Fruit fly (Drosophila melanogaster): ENCODE data around the gene Cph.
A peak's percentile ranks its signal among the peaks of the same experiment; 100 is the strongest.

The Cph gene

dm6 chrX:7194778-7195177 is 57.3 kb downstream of the Cph start (continued):
- TF ChIP-seq pdm3 (GFP tag; optimal IDR thresholded peaks at IDR 0.05) (no peak), OdsH (GFP tag; optimal IDR thresholded peaks at IDR 0.05) (no peak), topi (GFP tag; optimal IDR thresholded peaks at IDR 0.05) (no peak), CG11762 (GFP tag; optimal IDR thresholded peaks at IDR 0.05; ENCODE audit: insufficient read depth) (no peak), CG6163 (GFP tag; IDR thresholded peaks at IDR 0.05) (peak; percentile 69), CG31627 (GFP tag; optimal IDR thresholded peaks at IDR 0.05) (no peak), ss (GFP tag; optimal IDR thresholded peaks at IDR 0.05) (peak; percentile 69 to 86), CG6276 (GFP tag; optimal IDR thresholded peaks at IDR 0.05) (no peak), CG1621 (tag; optimal IDR thresholded peaks at IDR 0.05) (no peak), CG4318 (GFP tag; optimal IDR thresholded peaks at IDR 0.05) (no peak), dac (GFP tag; optimal IDR thresholded peaks at IDR 0.05) (no peak), CG6854 (GFP tag; optimal IDR thresholded peaks at IDR 0.05) (no peak), Ets21C (GFP tag; optimal IDR thresholded peaks at IDR 0.05) (no peak), Eip93F (GFP tag; optimal IDR thresholded peaks at IDR 0.05) (no peak), Lpt (GFP tag; optimal IDR thresholded peaks at IDR 0.05) (no peak), CG16779 (tag; optimal IDR thresholded peaks at IDR 0.05) (peak; percentile 49), Sox102F (GFP tag; optimal IDR thresholded peaks at IDR 0.05) (peak; percentile 5), Blimp-1 (GFP tag; optimal IDR thresholded peaks at IDR 0.05) (no peak), net (GFP tag; optimal IDR thresholded peaks at IDR 0.05) (no peak), Ets96B (tag; optimal IDR thresholded peaks at IDR 0.05) (no peak), CG6808 (GFP tag; optimal IDR thresholded peaks at IDR 0.05) (peak; percentile 23)

dm6 chrX:7195580-7195979 is 58.1 kb downstream of the Cph start:
- TF ChIP-seq pdm3 (GFP tag; optimal IDR thresholded peaks at IDR 0.05) (no peak), Sox14 (GFP tag; optimal IDR thresholded peaks at IDR 0.05) (no peak), Eip93F (GFP tag; optimal IDR thresholded peaks at IDR 0.05) (no peak)

- TF ChIP-seq CG6163 (GFP tag; IDR thresholded peaks at IDR 0.05): 0 out of 3 replicates have a peak, but pooled peaks have one; percentile 41
- TF ChIP-seq CG11294 (GFP tag; IDR thresholded peaks at IDR 0.05): no peak
- TF ChIP-seq Eip93F (GFP tag; optimal IDR thresholded peaks at IDR 0.05): no peak
- TF ChIP-seq ss (GFP tag; optimal IDR thresholded peaks at IDR 0.05): peak in 1 of 2 experiments; percentile 24
- 0 out of 2 replicates have a peak, but pooled peaks have one; percentile 16 for TF ChIP-seq CG15336 (GFP tag; IDR thresholded peaks at IDR 0.05)
- no peak for TF ChIP-seq CG1621 (tag; optimal IDR thresholded peaks at IDR 0.05)
- TF ChIP-seq CG4318 (GFP tag; optimal IDR thresholded peaks at IDR 0.05): no peak
- no peak for TF ChIP-seq dsx (GFP tag; optimal IDR thresholded peaks at IDR 0.05; ENCODE audit: poor library complexity, severe bottlenecking)
- TF ChIP-seq CG11902 (GFP tag; optimal IDR thresholded peaks at IDR 0.05): no peak
- no peak for TF ChIP-seq lz (GFP tag; optimal IDR thresholded peaks at IDR 0.05)
- TF ChIP-seq CG6808 (GFP tag; optimal IDR thresholded peaks at IDR 0.05): peak; percentile 4
- peak; percentile 31 for TF ChIP-seq svp (GFP tag)
- 0 out of 3 replicates have a peak, but pooled peaks have one; percentile 27 for TF ChIP-seq eg (GFP tag; IDR thresholded peaks at IDR 0.05)
Measured at dm6 chrX:7196033-7196432, 58.5 kb downstream of the Cph start.

dm6 chrX:7201364-7201896 is 63.9 kb downstream of the Cph start:
- TF ChIP-seq CG6163 (GFP tag; IDR thresholded peaks at IDR 0.05) (0 out of 3 replicates have a peak, but pooled peaks have one; percentile 13), CG15336 (GFP tag; IDR thresholded peaks at IDR 0.05) (no peak), Eip75B (GFP tag; optimal IDR thresholded peaks at IDR 0.05) (no peak), fd59A (GFP tag; optimal IDR thresholded peaks at IDR 0.05) (no peak), Lpt (GFP tag; optimal IDR thresholded peaks at IDR 0.05) (no peak), ss (GFP tag; optimal IDR thresholded peaks at IDR 0.05) (peak; percentile 38 to 41), eg (GFP tag; IDR thresholded peaks at IDR 0.05) (peak; percentile 34; the same call in 1 of the 3 replicates), lz (GFP tag; optimal IDR thresholded peaks at IDR 0.05) (no peak), CG34406 (GFP tag; optimal IDR thresholded peaks at IDR 0.05) (no peak), spab (GFP tag; optimal IDR thresholded peaks at IDR 0.05) (peak; percentile 9), CG11294 (GFP tag; IDR thresholded peaks at IDR 0.05) (no peak), cyc (GFP tag; optimal IDR thresholded peaks at IDR 0.05) (no peak), CG16779 (tag; optimal IDR thresholded peaks at IDR 0.05) (no peak), dac (GFP tag; optimal IDR thresholded peaks at IDR 0.05) (no peak), Eip93F (GFP tag; optimal IDR thresholded peaks at IDR 0.05) (no peak), achi (GFP tag; optimal IDR thresholded peaks at IDR 0.05) (no peak), fd85E (GFP tag; optimal IDR thresholded peaks at IDR 0.05) (no peak), CG11762 (GFP tag; optimal IDR thresholded peaks at IDR 0.05; ENCODE audit: insufficient read depth) (no peak), CG8632 (GFP tag; optimal IDR thresholded peaks at IDR 0.05) (no peak), CG8119 (GFP tag; IDR thresholded peaks at IDR 0.05) (0 out of 3 replicates have a peak, but pooled peaks have one; percentile 28), CG31627 (GFP tag; optimal IDR thresholded peaks at IDR 0.05) (no peak), topi (GFP tag; optimal IDR thresholded peaks at IDR 0.05) (no peak), salr (GFP tag; optimal IDR thresholded peaks at IDR 0.05) (no peak), svp (GFP tag) (no peak), Ets21C (GFP tag; optimal IDR thresholded peaks at IDR 0.05) (no peak), Sox15 (GFP tag; optimal IDR thresholded peaks at IDR 0.05) (no peak), esn (GFP tag; optimal IDR thresholded peaks at IDR 0.05) (no peak), CG6808 (GFP tag; optimal IDR thresholded peaks at IDR 0.05) (peak; percentile 32), CG8319 (GFP tag; optimal IDR thresholded peaks at IDR 0.05) (no peak)
